Worm (Caenorhabditis elegans): ENCODE results near the gene ZK666.4.
A peak's percentile ranks its signal among the peaks of the same experiment; 100 is the strongest.

ZK666.4 gene

DNA sequence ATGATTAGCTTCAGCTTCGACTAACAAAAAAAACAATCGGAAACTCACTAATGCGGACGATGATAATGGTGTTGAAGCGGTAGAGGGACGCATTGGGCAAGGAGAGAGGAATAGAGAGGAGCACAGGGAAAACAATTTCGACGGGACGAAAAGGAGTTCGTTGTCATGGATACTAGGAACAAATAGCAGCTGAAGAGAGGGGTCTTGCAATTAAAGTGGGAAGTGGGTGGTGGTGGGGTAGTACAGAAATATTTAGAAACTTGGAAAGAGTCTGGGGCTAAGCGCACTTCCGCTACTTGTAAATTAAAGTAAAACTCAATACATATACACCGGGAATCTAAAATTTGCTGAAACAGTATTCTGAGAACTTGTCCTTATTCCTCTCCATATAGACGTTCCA lies 32.7 kb downstream of the ZK666.4 start, which contains the start of gene F59B10.2:
F59B10.2 (minus strand) TSS at position 101 of the 400 bp plus-strand sequence.
- TF ChIP-seq duxl-1 (tag; optimal IDR thresholded peaks at IDR 0.05; ENCODE audit: poor library complexity) (no peak), Y105C5A.15 (GFP tag; IDR thresholded peaks at IDR 0.05) (no peak), F10B5.3 (tag; optimal IDR thresholded peaks at IDR 0.05) (no peak), cey-2 (tag; optimal IDR thresholded peaks at IDR 0.05; ENCODE audit: borderline replicate concordance, insufficient read depth) (no peak), ceh-44 (GFP tag; IDR thresholded peaks at IDR 0.05) (no peak), F44E2.7 (GFP tag; IDR thresholded peaks at IDR 0.05) (no peak), sdz-12 (GFP tag; optimal IDR thresholded peaks at IDR 0.05) (no peak), lin-15B (tag; optimal IDR thresholded peaks at IDR 0.05) (no peak), nhr-25 (tag; optimal IDR thresholded peaks at IDR 0.05; ENCODE audit: borderline replicate concordance, insufficient read depth) (no peak), nhr-48 (tag; optimal IDR thresholded peaks at IDR 0.05) (no peak), lim-7 (GFP tag; IDR thresholded peaks at IDR 0.05) (no peak)

DNA sequence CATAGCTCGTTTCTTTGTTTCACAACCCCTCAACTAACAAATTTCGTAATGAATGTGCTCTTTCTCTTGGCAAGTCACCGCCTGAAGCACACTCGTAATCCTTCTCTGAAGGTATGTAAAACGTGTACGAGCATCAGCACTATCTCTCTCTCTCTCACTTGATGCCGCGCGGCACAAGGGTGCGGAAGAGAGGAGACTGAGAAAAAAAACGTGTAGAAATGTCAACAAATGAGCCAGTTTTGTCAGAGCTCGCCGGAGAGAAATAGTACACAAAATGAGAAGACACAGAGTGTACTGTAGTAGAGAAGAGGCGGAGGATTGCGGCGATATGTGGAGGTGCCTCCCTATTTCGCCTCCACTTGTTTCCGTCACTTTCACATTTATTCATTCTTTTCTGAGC lies 33.2 kb downstream of the ZK666.4 start, which contains the start of gene F59B10.3:
F59B10.3 (plus strand) TSS at position 301 of the 400 bp plus-strand sequence.
- TF ChIP-seq madf-9 (GFP tag; conservative IDR thresholded peaks at IDR 0.05) (0 out of 2 replicates have a peak, but pooled peaks have one; percentile 27), ama-1 (optimal IDR thresholded peaks at IDR 0.05) (no peak)

DNA sequence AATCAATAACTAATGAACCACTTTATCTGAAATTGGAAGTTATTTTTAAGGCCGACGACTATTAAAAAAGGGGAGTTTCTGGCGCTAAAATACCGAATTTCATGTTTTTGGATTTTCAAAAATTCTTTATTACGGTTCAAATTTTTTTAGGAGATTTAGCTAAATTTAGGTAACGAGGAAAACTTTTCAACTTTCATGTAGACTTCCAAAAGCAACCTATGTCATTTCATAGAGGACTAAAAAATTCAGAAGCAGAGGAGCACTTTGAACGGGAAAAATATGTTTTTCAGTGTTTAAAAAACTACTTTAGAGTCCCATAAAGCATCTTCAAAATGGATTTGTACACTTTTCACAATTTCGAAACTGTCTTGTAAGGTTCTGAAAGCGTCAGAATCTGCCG lies 36.3 kb downstream of the ZK666.4 start:
- TF ChIP-seq unc-62 (GFP tag; optimal IDR thresholded peaks at IDR 0.05 in 1 of 2) (peak in 1 of 2 experiments; percentile 94), unc-62 (tag; optimal IDR thresholded peaks at IDR 0.05) (no peak), ama-1 (optimal IDR thresholded peaks at IDR 0.05) (peak; percentile 35), snpc-4 (tag; optimal IDR thresholded peaks at IDR 0.05) (no peak)

DNA sequence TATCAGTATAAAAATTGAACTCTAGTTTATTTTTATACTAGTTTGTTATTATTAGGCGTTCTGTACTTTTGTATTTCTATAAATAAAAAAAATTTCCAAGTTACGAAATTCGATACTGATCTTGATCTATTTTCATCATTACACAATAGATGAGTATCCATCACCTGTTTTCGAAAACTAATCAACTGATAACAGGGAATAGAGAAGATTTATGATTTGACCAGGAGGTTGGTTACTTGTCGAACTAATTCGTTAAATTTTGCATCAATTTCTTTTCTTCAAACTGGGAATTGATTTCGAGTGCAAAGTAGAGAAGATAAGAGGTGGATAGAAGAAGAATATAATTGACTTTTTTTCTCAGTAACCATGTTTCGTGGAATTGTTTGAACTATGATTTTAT lies 38.4 kb downstream of the ZK666.4 start:
- TF ChIP-seq nhr-11 (tag; optimal IDR thresholded peaks at IDR 0.05) = no peak
- no peak for TF ChIP-seq dpl-1 (GFP tag; optimal IDR thresholded peaks at IDR 0.05)
- peak; percentile 15; the same call in 1 of the 2 replicates for TF ChIP-seq dmd-6 (GFP tag; IDR thresholded peaks at IDR 0.05)
- TF ChIP-seq hlh-30 (tag; optimal IDR thresholded peaks at IDR 0.05; ENCODE audit: insufficient read depth) = peak; percentile 38
- peak; percentile 91 for TF ChIP-seq aha-1 (tag)
- peak; percentile 50 for TF ChIP-seq nhr-28 (tag; optimal IDR thresholded peaks at IDR 0.05)
- no peak for TF ChIP-seq Y75B8A.6 (GFP tag; IDR thresholded peaks at IDR 0.05)

DNA sequence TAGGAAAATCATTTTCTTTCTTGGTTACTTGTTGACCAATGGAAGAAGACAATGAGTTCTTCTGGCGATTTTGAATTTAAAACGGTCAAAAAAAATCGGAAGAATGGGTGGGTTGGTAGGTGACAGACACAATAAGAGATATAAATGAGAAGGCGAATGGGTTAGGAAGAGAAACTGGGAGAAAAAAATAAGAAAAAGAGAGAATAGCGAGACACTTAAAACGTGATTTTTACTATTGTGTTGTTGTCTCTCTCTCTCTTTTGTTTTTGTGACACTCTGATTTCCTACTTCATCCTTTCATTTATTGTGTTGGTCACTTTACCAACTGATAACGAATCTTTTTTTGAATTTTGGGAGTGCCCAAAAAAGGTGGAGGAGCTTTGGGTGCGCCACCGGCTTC lies 39.3 kb downstream of the ZK666.4 start:
- TF ChIP-seq madf-9 (GFP tag; conservative IDR thresholded peaks at IDR 0.05) (no peak), rbr-2 (tag; optimal IDR thresholded peaks at IDR 0.05) (no peak), ceh-20 (GFP tag; IDR thresholded peaks at IDR 0.05) (no peak), dmd-6 (GFP tag; IDR thresholded peaks at IDR 0.05) (no peak), fkh-10 (GFP tag; optimal IDR thresholded peaks at IDR 0.05) (no peak), fos-1 (tag; optimal IDR thresholded peaks at IDR 0.05) (no peak), hlh-11 (tag; optimal IDR thresholded peaks at IDR 0.05) (peak; percentile 20), ceh-28 (tag; optimal IDR thresholded peaks at IDR 0.05) (no peak), ceh-32 (tag; optimal IDR thresholded peaks at IDR 0.05; ENCODE audit: poor library complexity) (no peak), hif-1 (tag; optimal IDR thresholded peaks at IDR 0.05) (no peak), lir-3 (tag; optimal IDR thresholded peaks at IDR 0.05) (no peak), pha-4 (GFP tag; IDR thresholded peaks at IDR 0.05) (no peak), pha-4 (tag; optimal IDR thresholded peaks at IDR 0.05) (no peak), daf-12 (tag; optimal IDR thresholded peaks at IDR 0.05) (no peak), mxl-2 (GFP tag; conservative IDR thresholded peaks at IDR 0.05) (no peak), duxl-1 (tag; optimal IDR thresholded peaks at IDR 0.05; ENCODE audit: poor library complexity) (no peak), nhr-102 (tag; optimal IDR thresholded peaks at IDR 0.05) (no peak), unc-62 (GFP tag; optimal IDR thresholded peaks at IDR 0.05 in 1 of 2) (no peak), unc-62 (tag; optimal IDR thresholded peaks at IDR 0.05) (no peak), ztf-7 (tag; optimal IDR thresholded peaks at IDR 0.05) (no peak), mxl-3 (GFP tag; optimal IDR thresholded peaks at IDR 0.05) (peak; percentile 27), nhr-10 (tag; optimal IDR thresholded peaks at IDR 0.05) (no peak), mes-2 (tag; optimal IDR thresholded peaks at IDR 0.05; ENCODE audit: poor library complexity, severe bottlenecking) (no peak), cey-2 (tag; optimal IDR thresholded peaks at IDR 0.05; ENCODE audit: borderline replicate concordance, insufficient read depth) (no peak), Y75B8A.6 (GFP tag; IDR thresholded peaks at IDR 0.05) (no peak), daf-16 (GFP tag; optimal IDR thresholded peaks at IDR 0.05) (no peak), daf-16 (tag; optimal IDR thresholded peaks at IDR 0.05) (no peak), zip-11 (GFP tag; IDR thresholded peaks at IDR 0.05) (no peak)
